Worm (Caenorhabditis elegans) whole organism, young adult: Measurements from ENCODE around the gene H23L24.4.

Experiments used
- C06A6.2 ChIP-seq: fragments of 200-800 bp; sonication (Bioruptor generic); conservative IDR thresholded peaks from 2 replicates; pipeline ENCODE4 v1.3.6; 2022; ENCODE audit warnings: missing genetic modification characterization, missing compliant biosample characterization
- C17E4.6 ChIP-seq: fragments of 200-800 bp; sonication (Bioruptor generic); IDR thresholded peaks from 2 replicates; pipeline ENCODE4 v1.3.6; 2022; ENCODE audit warnings: missing genetic modification reagents, missing genetic modification characterization, missing compliant biosample characterization
- F49E8.2 ChIP-seq: sonication (generic microtip); optimal IDR thresholded peaks from 3 replicates; lab custom pipeline; 2017; ENCODE audit warnings: missing genetic modification characterization, mild to moderate bottlenecking, missing compliant biosample characterization, antibody characterized with exemption, moderate library complexity; ENCODE audit not compliant: insufficient read depth
- F52B5.7 ChIP-seq: sonication (generic microtip); optimal IDR thresholded peaks from 2 replicates; lab custom pipeline; 2016; ENCODE audit warnings: mild to moderate bottlenecking, missing genetic modification characterization, missing compliant biosample characterization
- K12H6.12 ChIP-seq: fragments of 200-800 bp; sonication (Bioruptor generic); optimal IDR thresholded peaks from 2 replicates; lab custom pipeline; 2018; ENCODE audit warnings: mild to moderate bottlenecking, missing genetic modification characterization, missing compliant biosample characterization
- Y53G8AR.9 ChIP-seq: fragments of 200-800 bp; sonication (Bioruptor generic); conservative IDR thresholded peaks from 2 replicates; pipeline ENCODE4 v1.3.6; 2022; ENCODE audit warnings: missing genetic modification reagents, missing genetic modification characterization, missing compliant biosample characterization
- Y56A3A.18 ChIP-seq: fragments of 200-800 bp; sonication (Bioruptor generic); IDR thresholded peaks from 2 replicates; pipeline ENCODE4 v1.3.6; 2022; ENCODE audit warnings: missing genetic modification reagents, missing genetic modification characterization, missing compliant biosample characterization
- Y95B8A.8 ChIP-seq: fragments of 200-800 bp; sonication (Bioruptor generic); IDR thresholded peaks from 2 replicates; pipeline ENCODE4 v1.3.6; 2022; ENCODE audit warnings: missing genetic modification reagents, missing genetic modification characterization, missing compliant biosample characterization
- ZK185.1 ChIP-seq: sonication (generic microtip); optimal IDR thresholded peaks from 2 replicates; lab custom pipeline; 2016; ENCODE audit warnings: mild to moderate bottlenecking, missing genetic modification characterization, missing compliant biosample characterization; ENCODE audit not compliant: poor library complexity, severe bottlenecking
- ama-1 ChIP-seq, 3 experiments: fragments of 150-350 bp in 1 of 3; sonication (generic microtip) in 2 of 3; optimal IDR thresholded peaks; 2 replicates each; lab custom pipeline; 2014 to 2018; ENCODE audit warnings: missing biosample characterization in 2 of 3, missing genetic modification characterization in 2 of 3, missing genetic modification reagents in 2 of 3
- atf-7 ChIP-seq: sonication (generic microtip); optimal IDR thresholded peaks from 2 replicates; lab custom pipeline; 2017; ENCODE audit warnings: mild to moderate bottlenecking, missing genetic modification characterization, missing compliant biosample characterization
- attf-3 ChIP-seq: fragments of 200-800 bp; sonication (Bioruptor generic); conservative IDR thresholded peaks from 2 replicates; pipeline ENCODE4 v1.3.6; 2022; ENCODE audit warnings: missing genetic modification reagents, missing genetic modification characterization, missing compliant biosample characterization
- attf-6 ChIP-seq: fragments of 200-800 bp; sonication (Bioruptor generic); IDR thresholded peaks from 2 replicates; pipeline ENCODE4 v1.3.6; 2022; ENCODE audit warnings: missing genetic modification reagents, missing genetic modification characterization, missing compliant biosample characterization
- ccch-3 ChIP-seq: fragments of 200-800 bp; sonication (Bioruptor generic); optimal IDR thresholded peaks from 2 replicates; lab custom pipeline; 2018; ENCODE audit warnings: mild to moderate bottlenecking, missing genetic modification characterization, missing compliant biosample characterization
- cebp-1 ChIP-seq, 2 experiments: fragments of 200-800 bp in 1 of 2; sonication (Bioruptor generic) in 1 of 2; sonication (generic microtip) in 1 of 2; IDR thresholded peaks in 1 of 2; optimal IDR thresholded peaks in 1 of 2; 2 replicates each; pipeline versions ENCODE4 v1.3.6 to Lab custom; 2017 to 2022; ENCODE audit warnings: missing compliant biosample characterization in 2 of 2, missing genetic modification characterization in 2 of 2, mild to moderate bottlenecking in 1 of 2, missing genetic modification reagents in 1 of 2, moderate library complexity in 1 of 2
- ceh-100 ChIP-seq: fragments of 200-800 bp; sonication (Bioruptor generic); IDR thresholded peaks from 2 replicates; pipeline ENCODE4 v1.3.6; 2022; ENCODE audit warnings: missing genetic modification reagents, missing genetic modification characterization, missing compliant biosample characterization
- ceh-27 ChIP-seq: fragments of 200-800 bp; sonication (Bioruptor generic); optimal IDR thresholded peaks from 2 replicates; lab custom pipeline; 2018; ENCODE audit warnings: mild to moderate bottlenecking, missing genetic modification characterization, moderate library complexity, missing compliant biosample characterization
- dpff-1 ChIP-seq: sonication (generic microtip); optimal IDR thresholded peaks from 2 replicates; lab custom pipeline; 2017; ENCODE audit warnings: mild to moderate bottlenecking, missing genetic modification characterization, missing compliant biosample characterization
- efl-1 ChIP-seq: fragments of 150-350 bp; optimal IDR thresholded peaks from 2 replicates; lab custom pipeline; 2014; ENCODE audit warnings: missing biosample characterization, missing genetic modification reagents, missing genetic modification characterization
- ekl-4 ChIP-seq: fragments of 200-800 bp; sonication (Bioruptor generic); IDR thresholded peaks from 2 replicates; pipeline ENCODE4 v1.3.6; 2022; ENCODE audit warnings: missing genetic modification reagents, missing genetic modification characterization, missing compliant biosample characterization
- fkh-3 ChIP-seq: sonication (generic microtip); optimal IDR thresholded peaks from 2 replicates; lab custom pipeline; 2016; ENCODE audit warnings: mild to moderate bottlenecking, missing genetic modification characterization, missing compliant biosample characterization
- gei-17 ChIP-seq: fragments of 200-800 bp; sonication (Bioruptor generic); optimal IDR thresholded peaks from 2 replicates; lab custom pipeline; 2018; ENCODE audit warnings: mild to moderate bottlenecking, missing genetic modification characterization, missing compliant biosample characterization
- hmg-1.2 ChIP-seq: fragments of 200-800 bp; sonication (Bioruptor generic); IDR thresholded peaks from 2 replicates; pipeline ENCODE4 v1.3.6; 2022; ENCODE audit warnings: missing genetic modification reagents, missing genetic modification characterization, missing compliant biosample characterization
- hsf-1 ChIP-seq: fragments of 200-800 bp; sonication (Bioruptor generic); IDR thresholded peaks from 2 replicates; pipeline ENCODE4 v1.3.6; 2022; ENCODE audit warnings: missing genetic modification reagents, missing genetic modification characterization, missing compliant biosample characterization
- lin-26 ChIP-seq: fragments of 200-800 bp; sonication (Bioruptor generic); IDR thresholded peaks from 2 replicates; pipeline ENCODE4 v1.3.6; 2022; ENCODE audit warnings: missing genetic modification reagents, missing genetic modification characterization, missing compliant biosample characterization
- lin-35 ChIP-seq, 3 experiments: fragments of 150-350 bp in 2 of 3; sonication (generic microtip) in 1 of 3; optimal IDR thresholded peaks; 2 replicates each; lab custom pipeline; 2014 to 2018; ENCODE audit warnings: missing biosample characterization in 3 of 3, missing genetic modification characterization in 3 of 3, missing genetic modification reagents in 3 of 3
- lin-40 ChIP-seq: sonication (generic microtip); optimal IDR thresholded peaks from 2 replicates; lab custom pipeline; 2016; ENCODE audit warnings: missing genetic modification characterization, mild to moderate bottlenecking, missing compliant biosample characterization, missing genotype, missing genetic modification reagents
- lsy-27 ChIP-seq: sonication (generic microtip); optimal IDR thresholded peaks from 2 replicates; lab custom pipeline; 2017; ENCODE audit warnings: missing genetic modification characterization, mild to moderate bottlenecking, missing compliant biosample characterization, antibody characterized with exemption, missing genotype, borderline replicate concordance; ENCODE audit not compliant: insufficient read depth
- madf-3 ChIP-seq: fragments of 200-800 bp; sonication (Bioruptor generic); IDR thresholded peaks from 2 replicates; pipeline ENCODE4 v1.3.6; 2022; ENCODE audit warnings: missing genetic modification reagents, missing genetic modification characterization, missing compliant biosample characterization
- mxl-1 ChIP-seq: sonication (generic microtip); optimal IDR thresholded peaks from 2 replicates; lab custom pipeline; 2016; ENCODE audit warnings: missing genetic modification characterization, missing compliant biosample characterization
- nhr-120 ChIP-seq: fragments of 200-800 bp; sonication (Bioruptor generic); IDR thresholded peaks from 2 replicates; pipeline ENCODE4 v1.3.6; 2022; ENCODE audit warnings: missing genetic modification characterization, missing compliant biosample characterization
- rcor-1 ChIP-seq: fragments of 200-800 bp; sonication (Bioruptor generic); IDR thresholded peaks from 2 replicates; pipeline ENCODE4 v1.3.6; 2022; ENCODE audit warnings: missing genetic modification reagents, missing genetic modification characterization, missing compliant biosample characterization
- repo-1 ChIP-seq: sonication (generic microtip); optimal IDR thresholded peaks from 2 replicates; lab custom pipeline; 2017; ENCODE audit warnings: mild to moderate bottlenecking, missing genetic modification characterization, missing compliant biosample characterization
- snpc-1.1 ChIP-seq: sonication (generic microtip); optimal IDR thresholded peaks from 2 replicates; lab custom pipeline; 2017; ENCODE audit warnings: missing genetic modification characterization, mild to moderate bottlenecking, missing compliant biosample characterization, antibody characterized with exemption, moderate library complexity, missing genotype, missing genetic modification reagents; ENCODE audit not compliant: insufficient read depth
- snpc-4 ChIP-seq, 5 experiments: fragments of 150-350 bp in 1 of 5; sonication (generic microtip) in 4 of 5; optimal IDR thresholded peaks; 2 replicates each; lab custom pipeline; 2014 to 2018; ENCODE audit warnings: missing genetic modification characterization in 5 of 5, missing biosample characterization in 3 of 5, antibody characterized with exemption in 2 of 5, mild to moderate bottlenecking in 2 of 5, missing compliant biosample characterization in 2 of 5, missing genotype in 2 of 5, moderate library complexity in 2 of 5, missing genetic modification reagents in 1 of 5
- tlf-1 ChIP-seq: fragments of 200-800 bp; sonication (Bioruptor generic); optimal IDR thresholded peaks from 2 replicates; lab custom pipeline; 2018; ENCODE audit warnings: mild to moderate bottlenecking, missing genetic modification characterization, missing compliant biosample characterization
- ztf-18 ChIP-seq: sonication (generic microtip); optimal IDR thresholded peaks from 2 replicates; lab custom pipeline; 2016; ENCODE audit warnings: missing genotype, mild to moderate bottlenecking, missing genetic modification characterization, missing compliant biosample characterization
- ztf-26 ChIP-seq: sonication (generic microtip); optimal IDR thresholded peaks from 2 replicates; lab custom pipeline; 2017; ENCODE audit warnings: missing genetic modification characterization, missing compliant biosample characterization
- ztf-28 ChIP-seq: fragments of 200-800 bp; sonication (Bioruptor generic); IDR thresholded peaks from 2 replicates; pipeline ENCODE4 v1.3.6; 2022; ENCODE audit warnings: missing genetic modification reagents, missing genetic modification characterization, missing compliant biosample characterization
- ztf-3 ChIP-seq: fragments of 200-800 bp; sonication (Bioruptor generic); optimal IDR thresholded peaks from 2 replicates; lab custom pipeline; 2018; ENCODE audit warnings: mild to moderate bottlenecking, missing genetic modification characterization, missing compliant biosample characterization

The H23L24.4 gene

DNA sequence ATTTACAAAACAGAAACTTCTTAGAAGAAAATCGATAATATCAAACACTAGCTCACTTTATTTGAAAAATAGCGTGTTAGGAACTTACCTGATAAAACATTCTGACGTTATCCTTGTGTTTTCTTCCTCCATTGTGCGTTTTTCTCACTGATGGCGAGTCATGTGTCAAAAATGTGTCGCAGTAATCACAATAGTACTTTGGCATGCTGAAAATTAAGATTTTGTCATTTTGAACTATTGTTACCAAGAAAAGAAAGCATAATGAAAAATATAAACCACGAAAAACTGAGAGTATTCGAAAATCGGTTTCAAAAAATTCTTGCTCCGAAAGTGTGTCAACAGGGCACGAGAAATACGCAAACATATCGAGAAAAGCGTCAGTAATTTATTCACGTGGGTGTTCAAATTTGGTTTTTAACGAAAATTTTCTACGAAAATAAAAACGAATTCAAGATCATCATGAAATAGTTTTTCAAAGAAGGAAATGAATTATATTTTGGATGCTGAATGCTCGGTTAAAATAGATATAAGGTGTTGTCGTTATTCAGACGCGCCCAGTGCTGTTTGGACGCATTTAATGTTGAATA, 17.7 kb downstream of the H23L24.4 start, which contains the start of gene snrp-3 (continued):
- TF ChIP-seq attf-3 (GFP tag; lab: Robert Waterston, UW): peak; percentile 59; the same call in 1 of the 2 replicates
- TF ChIP-seq ztf-3: no peak
- TF ChIP-seq attf-6 (GFP tag; lab: Robert Waterston, UW): no peak
- TF ChIP-seq lin-26 (GFP tag; lab: Robert Waterston, UW): 0 out of 2 replicates have a peak, but pooled peaks have one; percentile 6
- TF ChIP-seq C06A6.2: 0 out of 2 replicates have a peak, but pooled peaks have one; percentile 34
- TF ChIP-seq atf-7: no peak
- no peak for TF ChIP-seq ceh-27 (GFP tag; lab: Kevin White, UChicago)
- TF ChIP-seq repo-1: peak; percentile 25
- TF ChIP-seq ZK185.1 (tag; lab: Kevin White, UChicago): peak; percentile 76
- peak; percentile 96 for TF ChIP-seq ztf-18
- TF ChIP-seq K12H6.12 (tag; lab: Kevin White, UChicago): no peak
- no peak for TF ChIP-seq ztf-28 (GFP tag; lab: Robert Waterston, UW)
- TF ChIP-seq rcor-1: peak; percentile 42
- TF ChIP-seq nhr-120 (GFP tag; lab: Robert Waterston, UW): no peak

DNA sequence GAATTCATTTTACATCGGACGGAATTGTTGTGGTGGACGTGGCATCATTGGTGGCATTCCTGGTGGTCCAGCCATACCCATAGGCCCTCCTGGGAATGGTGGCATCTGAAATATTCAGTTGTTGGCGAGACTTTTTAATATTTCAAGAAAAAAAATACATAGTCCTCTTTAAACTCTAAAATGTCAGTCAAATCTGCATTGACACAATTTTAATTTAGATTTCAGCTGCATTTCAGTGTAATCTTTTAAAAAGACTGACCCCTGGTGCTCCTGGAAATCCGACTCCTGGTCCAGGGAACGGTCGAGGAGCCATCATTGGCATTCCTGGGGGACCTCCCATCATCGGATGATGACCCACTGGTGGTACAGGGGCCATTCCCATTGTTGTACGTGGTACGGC, 18.4 kb downstream of the H23L24.4 start:
- TF ChIP-seq Y95B8A.8 (GFP tag; lab: Robert Waterston, UW) (0 out of 2 replicates have a peak, but pooled peaks have one; percentile 11), F52B5.7 (tag; lab: Kevin White, UChicago) (no peak)

ce11 chrIV:8686510-8686909, 18.9 kb downstream of the H23L24.4 start, which contains the start of gene pole-2:
Gene pole-2 (minus strand): TSS chrIV:8686610.
- peak; percentile 16; the same call in 1 of the 2 replicates for TF ChIP-seq hsf-1 (GFP tag; lab: Robert Waterston, UW)
- TF ChIP-seq Y95B8A.8 (GFP tag; lab: Robert Waterston, UW): no peak
- TF ChIP-seq F49E8.2: peak; percentile 3
- no peak for TF ChIP-seq lsy-27 (tag; lab: Kevin White, UChicago)
- TF ChIP-seq snpc-4 (GFP tag; optimal IDR thresholded peaks at IDR 0.05; lab: Kevin White, UChicago): no peak
- peak in 1 of 4 experiments; percentile 14 for TF ChIP-seq snpc-4 (tag; optimal IDR thresholded peaks at IDR 0.05; lab: Kevin White, UChicago)
- 0 out of 2 replicates have a peak, but pooled peaks have one; percentile 40 for TF ChIP-seq Y53G8AR.9 (GFP tag; lab: Robert Waterston, UW)
- TF ChIP-seq mxl-1: no peak
- no peak for TF ChIP-seq ama-1 (optimal IDR thresholded peaks at IDR 0.05; lab: Kevin White, UChicago)
- peak in 1 of 2 experiments; percentile 60 for TF ChIP-seq ama-1 (GFP tag; optimal IDR thresholded peaks at IDR 0.05; lab: Kevin White, UChicago)

ce11 chrIV:8679225-8679624, 26.2 kb downstream of the H23L24.4 start, which contains the start of gene nlp-60:
Gene nlp-60 (minus strand): TSS chrIV:8679325.
- TF ChIP-seq fkh-3: no peak
- TF ChIP-seq lin-40 (tag; lab: Kevin White, UChicago): no peak
- TF ChIP-seq C17E4.6 (GFP tag; lab: Robert Waterston, UW): no peak
- TF ChIP-seq ztf-3: no peak
- TF ChIP-seq madf-3 (GFP tag; lab: Robert Waterston, UW): no peak
- no peak for TF ChIP-seq cebp-1 (GFP tag; IDR thresholded peaks at IDR 0.05; lab: Robert Waterston, UW)
- TF ChIP-seq cebp-1 (tag; optimal IDR thresholded peaks at IDR 0.05; lab: Kevin White, UChicago): no peak
- no peak for TF ChIP-seq lin-35 (GFP tag; optimal IDR thresholded peaks at IDR 0.05; lab: Kevin White, UChicago)
- no peak for TF ChIP-seq ccch-3 (GFP tag; lab: Kevin White, UChicago)
- TF ChIP-seq ceh-100: no peak
- TF ChIP-seq ztf-26 (tag; lab: Kevin White, UChicago): no peak
- no peak for TF ChIP-seq efl-1
- TF ChIP-seq gei-17: no peak
- no peak for TF ChIP-seq tlf-1 (GFP tag; lab: Kevin White, UChicago)
- no peak for TF ChIP-seq snpc-1.1 (tag; lab: Kevin White, UChicago)
- TF ChIP-seq Y56A3A.18: no peak
- TF ChIP-seq ekl-4 (GFP tag; lab: Robert Waterston, UW): no peak
- TF ChIP-seq ceh-27 (GFP tag; lab: Kevin White, UChicago): no peak
- TF ChIP-seq hmg-1.2 (GFP tag; lab: Robert Waterston, UW): no peak
- no peak for TF ChIP-seq dpff-1
